Worm (Caenorhabditis elegans) whole organism, mixed stage, embryonic: Measurements from ENCODE around the gene chil-16.

Experiments used
- M03D4.4 ChIP-seq: sonication (generic microtip); optimal IDR thresholded peaks from 2 replicates; lab custom pipeline; 2017; ENCODE audit warnings: mild to moderate bottlenecking, missing genetic modification characterization, missing compliant biosample characterization
- bed-3 ChIP-seq: fragments of 200-800 bp; sonication (Bioruptor generic); optimal IDR thresholded peaks from 3 replicates; lab custom pipeline; 2018; ENCODE audit warnings: mild to moderate bottlenecking, missing genetic modification characterization, moderate library complexity, missing compliant biosample characterization
- ceh-43 ChIP-seq: fragments of 200-800 bp; sonication (Bioruptor generic); optimal IDR thresholded peaks from 2 replicates; lab custom pipeline; 2018; ENCODE audit warnings: mild to moderate bottlenecking, missing genetic modification characterization, moderate library complexity, missing compliant biosample characterization
- ceh-83 ChIP-seq: fragments of 200-800 bp; sonication (Bioruptor generic); optimal IDR thresholded peaks from 2 replicates; lab custom pipeline; 2018; ENCODE audit warnings: mild to moderate bottlenecking, missing genetic modification characterization, missing compliant biosample characterization
- cnd-1 ChIP-seq: fragments of 200-800 bp; sonication (Bioruptor generic); optimal IDR thresholded peaks from 2 replicates; lab custom pipeline; 2018; ENCODE audit warnings: mild to moderate bottlenecking, missing genetic modification characterization, missing compliant biosample characterization
- drap-1 ChIP-seq: fragments of 200-800 bp; sonication (Bioruptor generic); optimal IDR thresholded peaks from 3 replicates; lab custom pipeline; 2018; ENCODE audit warnings: mild to moderate bottlenecking, missing genetic modification characterization, missing compliant biosample characterization
- elt-1 ChIP-seq: sonication (generic microtip); optimal IDR thresholded peaks from 2 replicates; lab custom pipeline; 2017; ENCODE audit warnings: missing genetic modification characterization, mild to moderate bottlenecking, missing compliant biosample characterization, antibody characterized with exemption, moderate library complexity, borderline replicate concordance; ENCODE audit not compliant: insufficient read depth
- elt-3 ChIP-seq: fragments of 150-350 bp; optimal IDR thresholded peaks from 2 replicates; lab custom pipeline; 2014; ENCODE audit warnings: missing biosample characterization, missing genetic modification characterization
- flh-1 ChIP-seq: fragments of 200-800 bp; sonication (Bioruptor generic); optimal IDR thresholded peaks from 2 replicates; lab custom pipeline; 2018; ENCODE audit warnings: mild to moderate bottlenecking, missing genetic modification characterization, moderate library complexity, missing compliant biosample characterization
- ham-2 ChIP-seq: fragments of 200-800 bp; sonication (Bioruptor generic); optimal IDR thresholded peaks from 2 replicates; lab custom pipeline; 2018; ENCODE audit warnings: mild to moderate bottlenecking, missing genetic modification characterization, missing compliant biosample characterization
- hlh-1 ChIP-seq: fragments of 150-350 bp; optimal IDR thresholded peaks from 2 replicates; lab custom pipeline; 2014; ENCODE audit warnings: missing biosample characterization, missing genetic modification reagents, missing genetic modification characterization
- lin-13 ChIP-seq: fragments of 150-350 bp; optimal IDR thresholded peaks from 2 replicates; lab custom pipeline; 2014; ENCODE audit warnings: missing biosample characterization, missing genetic modification characterization
- lin-32 ChIP-seq: fragments of 200-800 bp; sonication (Bioruptor generic); optimal IDR thresholded peaks from 2 replicates; lab custom pipeline; 2018; ENCODE audit warnings: mild to moderate bottlenecking, missing genetic modification characterization, missing compliant biosample characterization
- mab-5 ChIP-seq: fragments of 150-350 bp; optimal IDR thresholded peaks from 2 replicates; lab custom pipeline; 2014; ENCODE audit warnings: missing biosample characterization, missing genetic modification characterization
- mep-1 ChIP-seq: fragments of 150-350 bp; optimal IDR thresholded peaks from 2 replicates; lab custom pipeline; 2017; ENCODE audit warnings: missing biosample characterization, missing genetic modification reagents, missing genetic modification characterization, inconsistent platforms
- mls-2 ChIP-seq: sonication (generic microtip); optimal IDR thresholded peaks from 2 replicates; lab custom pipeline; 2016; ENCODE audit warnings: mild to moderate bottlenecking, missing genetic modification characterization, moderate library complexity, missing compliant biosample characterization
- nhr-12 ChIP-seq: fragments of 150-350 bp; optimal IDR thresholded peaks from 2 replicates; lab custom pipeline; 2014; ENCODE audit warnings: missing biosample characterization, missing genetic modification characterization
- nhr-2 ChIP-seq: fragments of 150-350 bp; optimal IDR thresholded peaks from 2 replicates; lab custom pipeline; 2014; ENCODE audit warnings: missing biosample characterization, missing genetic modification characterization
- nhr-237 ChIP-seq: fragments of 150-350 bp; optimal IDR thresholded peaks from 2 replicates; lab custom pipeline; 2014; ENCODE audit warnings: missing biosample characterization, missing genetic modification characterization
- nhr-28 ChIP-seq: fragments of 150-350 bp; optimal IDR thresholded peaks from 2 replicates; lab custom pipeline; 2014; ENCODE audit warnings: missing biosample characterization, missing genetic modification characterization
- nhr-76 ChIP-seq: sonication (generic microtip); optimal IDR thresholded peaks from 2 replicates; lab custom pipeline; 2017; ENCODE audit warnings: missing biosample characterization, missing genetic modification characterization
- pha-4 ChIP-seq: fragments of 150-350 bp; optimal IDR thresholded peaks from 2 replicates; lab custom pipeline; 2018; ENCODE audit warnings: missing biosample characterization, missing genetic modification reagents, missing genetic modification characterization
- sem-2 ChIP-seq: fragments of 200-800 bp; sonication (Bioruptor generic); optimal IDR thresholded peaks from 2 replicates; lab custom pipeline; 2018; ENCODE audit warnings: mild to moderate bottlenecking, missing genetic modification characterization, missing compliant biosample characterization
- snpc-4 ChIP-seq: fragments of 150-350 bp; optimal IDR thresholded peaks from 2 replicates; lab custom pipeline; 2014; ENCODE audit warnings: missing biosample characterization, missing genetic modification characterization
- sptf-1 ChIP-seq: sonication (generic microtip); optimal IDR thresholded peaks from 2 replicates; lab custom pipeline; 2017; ENCODE audit warnings: mild to moderate bottlenecking, missing genetic modification characterization, moderate library complexity, missing compliant biosample characterization
- unc-120 ChIP-seq: sonication (generic microtip); optimal IDR thresholded peaks from 2 replicates; lab custom pipeline; 2017; ENCODE audit warnings: missing genetic modification characterization, missing compliant biosample characterization; ENCODE audit not compliant: poor library complexity, severe bottlenecking
- unc-39 ChIP-seq: fragments of 150-350 bp; optimal IDR thresholded peaks from 2 replicates; lab custom pipeline; 2014; ENCODE audit warnings: missing biosample characterization, missing genetic modification characterization
- unc-62 ChIP-seq: fragments of 150-350 bp; optimal IDR thresholded peaks from 2 replicates; lab custom pipeline; 2014; ENCODE audit warnings: missing biosample characterization, missing genetic modification reagents, missing genetic modification characterization
- ztf-11 ChIP-seq: fragments of 150-350 bp; optimal IDR thresholded peaks from 2 replicates; lab custom pipeline; 2014; ENCODE audit warnings: missing biosample characterization, missing genetic modification characterization

chil-16 gene

ce11 chrII:9483342-9483741 is 41.6 kb upstream of the chil-16 start:
- TF ChIP-seq mep-1 (tag; lab: Kevin White, UChicago) (no peak), lin-13 (tag; lab: Kevin White, UChicago) (no peak), nhr-76 (tag; lab: Kevin White, UChicago) (no peak), ceh-43 (no peak), sptf-1 (no peak), flh-1 (GFP tag; lab: Kevin White, UChicago) (no peak), mab-5 (no peak), nhr-12 (tag; lab: Kevin White, UChicago) (no peak), M03D4.4 (no peak), unc-39 (tag; lab: Kevin White, UChicago) (no peak), nhr-2 (no peak), lin-32 (no peak), hlh-1 (tag; lab: Kevin White, UChicago) (no peak), nhr-28 (tag; lab: Kevin White, UChicago) (no peak), unc-62 (GFP tag; lab: Kevin White, UChicago) (no peak), sem-2 (GFP tag; lab: Kevin White, UChicago) (no peak)

DNA sequence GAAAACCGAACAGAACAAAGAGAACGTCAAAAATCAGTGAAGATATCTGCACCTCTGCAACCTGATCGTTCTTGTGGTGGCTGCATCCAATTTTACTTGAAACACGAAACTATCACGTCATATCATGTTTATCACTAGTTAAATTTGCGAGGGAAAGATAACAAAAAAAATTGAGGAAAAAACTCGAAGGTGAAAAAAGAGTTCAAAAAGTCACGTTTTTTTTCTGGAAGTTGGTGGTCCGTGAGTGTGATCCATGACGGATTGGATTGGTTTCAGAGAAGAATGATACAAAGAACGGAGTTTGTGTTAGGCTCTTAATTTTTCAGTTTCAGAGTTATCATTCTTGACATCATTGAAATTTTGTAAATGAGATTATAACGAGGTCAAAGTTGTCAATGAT is 40.8 kb upstream of the chil-16 start:
- TF ChIP-seq ztf-11, result no peak
- TF ChIP-seq ceh-83 (GFP tag; lab: Kevin White, UChicago), result no peak
- TF ChIP-seq nhr-12 (tag; lab: Kevin White, UChicago), result no peak
- TF ChIP-seq bed-3 (GFP tag; lab: Kevin White, UChicago), result no peak
- no peak for TF ChIP-seq pha-4 (tag; lab: Kevin White, UChicago)
- no peak for TF ChIP-seq hlh-1 (tag; lab: Kevin White, UChicago)
- TF ChIP-seq sptf-1, result no peak
- TF ChIP-seq nhr-237 (tag; lab: Kevin White, UChicago), result no peak
- no peak for TF ChIP-seq lin-13 (tag; lab: Kevin White, UChicago)
- no peak for TF ChIP-seq lin-32
- no peak for TF ChIP-seq nhr-28 (tag; lab: Kevin White, UChicago)
- no peak for TF ChIP-seq elt-1 (tag; lab: Kevin White, UChicago)
- TF ChIP-seq nhr-76 (tag; lab: Kevin White, UChicago), result no peak
- TF ChIP-seq ceh-43, result no peak

- no peak for TF ChIP-seq mab-5
- TF ChIP-seq ham-2 (GFP tag; lab: Kevin White, UChicago), result no peak
- TF ChIP-seq ceh-43, result no peak
- no peak for TF ChIP-seq flh-1 (GFP tag; lab: Kevin White, UChicago)
- TF ChIP-seq sptf-1, result no peak
- TF ChIP-seq mep-1 (tag; lab: Kevin White, UChicago), result no peak
Observed at ce11 chrII:9481427-9481826, 39.7 kb upstream of the chil-16 start.

- no peak for TF ChIP-seq ceh-83 (GFP tag; lab: Kevin White, UChicago)
- TF ChIP-seq nhr-28 (tag; lab: Kevin White, UChicago), result no peak
- no peak for TF ChIP-seq nhr-76 (tag; lab: Kevin White, UChicago)
- no peak for TF ChIP-seq snpc-4 (tag; lab: Kevin White, UChicago)
- TF ChIP-seq unc-120 (tag; lab: Kevin White, UChicago), result no peak
- TF ChIP-seq elt-3 (tag; lab: Kevin White, UChicago), result no peak
- no peak for TF ChIP-seq ham-2 (GFP tag; lab: Kevin White, UChicago)
- no peak for TF ChIP-seq cnd-1 (tag; lab: Kevin White, UChicago)
- TF ChIP-seq ztf-11, result no peak
- TF ChIP-seq lin-13 (tag; lab: Kevin White, UChicago), result no peak
- TF ChIP-seq drap-1, result no peak
- TF ChIP-seq nhr-2, result no peak
- TF ChIP-seq mls-2 (tag; lab: Kevin White, UChicago), result no peak
- no peak for TF ChIP-seq pha-4 (tag; lab: Kevin White, UChicago)
Observed at ce11 chrII:9480006-9480405, 38.3 kb upstream of the chil-16 start, which contains the start of gene T19H5.7. TSS of gene T19H5.7 (minus strand) at chrII:9480106.

ce11 chrII:9477567-9477966 is 35.8 kb upstream of the chil-16 start, which contains the start of gene chil-27:
TSS of gene chil-27 (plus strand) at chrII:9477867.
- TF ChIP-seq nhr-28 (tag; lab: Kevin White, UChicago), result no peak
- no peak for TF ChIP-seq unc-120 (tag; lab: Kevin White, UChicago)
- no peak for TF ChIP-seq cnd-1 (tag; lab: Kevin White, UChicago)
- no peak for TF ChIP-seq ztf-11
- TF ChIP-seq lin-32, result no peak
- TF ChIP-seq nhr-2, result no peak
- no peak for TF ChIP-seq elt-1 (tag; lab: Kevin White, UChicago)
- no peak for TF ChIP-seq unc-62 (GFP tag; lab: Kevin White, UChicago)
- TF ChIP-seq sptf-1, result no peak
